Fruit fly (Drosophila melanogaster) Kc167 (cell line): ENCODE results near the gene ssp6.

ENCODE experiments used
- Sin3A ChIP-seq: fragments of >200 bp; optimal IDR thresholded peaks from 2 replicates; lab custom pipeline; 2018; ENCODE audit warnings: missing external identifiers
- h ChIP-seq: fragments of >200 bp; optimal IDR thresholded peaks from 3 replicates; lab custom pipeline; 2018; ENCODE audit warnings: missing external identifiers
- insv ChIP-seq: fragments of >200 bp; optimal IDR thresholded peaks from 3 replicates; lab custom pipeline; 2018; ENCODE audit warnings: missing external identifiers
- psq ChIP-seq: fragments of >200 bp; optimal IDR thresholded peaks from 2 replicates; lab custom pipeline; 2017; ENCODE audit warnings: missing external identifiers
- ttk ChIP-seq: sonication (Bioruptor generic); optimal IDR thresholded peaks from 2 replicates; lab custom pipeline; 2017; ENCODE audit warnings: missing external identifiers

DNA sequence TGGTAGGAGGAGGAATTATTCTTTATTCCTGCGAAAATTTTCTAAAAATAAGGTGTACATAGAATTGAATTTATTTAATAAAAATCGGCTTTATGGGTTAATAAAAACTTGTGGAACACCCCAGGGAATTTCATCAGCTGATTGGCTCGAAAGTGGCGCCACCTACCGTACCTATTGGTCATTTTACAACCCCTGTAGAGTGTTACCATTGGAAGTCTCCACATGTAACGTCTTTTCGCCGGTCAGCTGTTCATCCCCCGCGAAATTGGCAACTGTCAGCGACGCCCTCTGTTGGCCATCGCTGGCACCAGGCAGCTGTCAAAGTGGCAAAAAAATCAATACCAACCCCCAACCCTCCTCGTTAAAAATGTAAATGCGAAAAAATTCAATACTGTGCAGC lies 6.0 kb downstream of the ssp6 start, which contains the start of gene CG13293:
- no peak for TF ChIP-seq insv
- TF ChIP-seq psq (lab: Kevin White, UChicago) = no peak
- TF ChIP-seq Sin3A (lab: Kevin White, UChicago) = no peak
- no peak for TF ChIP-seq h
- TF ChIP-seq ttk (lab: Kevin White, UChicago) = no peak
